Worm (Caenorhabditis elegans): ENCODE measurements around the gene C48B4.12.

Gene C48B4.12

ce11 chrIII:9598168-9598567, 1.0 kb downstream of the C48B4.12 start, which contains the start of gene F58A4.1:
TSS of gene F58A4.1 (plus strand) at chrIII:9598468.
- TF ChIP-seq egl-27 (tag; optimal IDR thresholded peaks at IDR 0.05), result no peak
- TF ChIP-seq fkh-2 (tag; optimal IDR thresholded peaks at IDR 0.05), result no peak
- no peak for TF ChIP-seq fos-1 (tag; optimal IDR thresholded peaks at IDR 0.05)
- no peak for TF ChIP-seq elt-2 (tag; optimal IDR thresholded peaks at IDR 0.05)
- no peak for TF ChIP-seq nhr-28 (tag; optimal IDR thresholded peaks at IDR 0.05)

- TF ChIP-seq nhr-76 (tag; optimal IDR thresholded peaks at IDR 0.05), result no peak
- TF ChIP-seq fos-1 (tag; optimal IDR thresholded peaks at IDR 0.05), result no peak
- TF ChIP-seq elt-1 (tag; optimal IDR thresholded peaks at IDR 0.05), result no peak
- no peak for TF ChIP-seq skn-1 (tag; optimal IDR thresholded peaks at IDR 0.05)
- TF ChIP-seq nhr-25 (tag; optimal IDR thresholded peaks at IDR 0.05), result no peak
- TF ChIP-seq lin-15B (tag; optimal IDR thresholded peaks at IDR 0.05), result no peak
- no peak for TF ChIP-seq nhr-77 (tag; optimal IDR thresholded peaks at IDR 0.05)
- no peak for TF ChIP-seq pqm-1 (tag; optimal IDR thresholded peaks at IDR 0.05)
- TF ChIP-seq zag-1 (tag; optimal IDR thresholded peaks at IDR 0.05), result no peak
- no peak for TF ChIP-seq ztf-4 (tag; optimal IDR thresholded peaks at IDR 0.05)
- TF ChIP-seq mdl-1 (tag; optimal IDR thresholded peaks at IDR 0.05), result no peak
- no peak for TF ChIP-seq pha-4 (tag; optimal IDR thresholded peaks at IDR 0.05)
- TF ChIP-seq elt-3 (tag; optimal IDR thresholded peaks at IDR 0.05), result no peak
- no peak for TF ChIP-seq fkh-2 (tag; optimal IDR thresholded peaks at IDR 0.05)
- no peak for TF ChIP-seq aly-2 (tag; optimal IDR thresholded peaks at IDR 0.05)
- no peak for TF ChIP-seq ZK546.5 (tag; optimal IDR thresholded peaks at IDR 0.05)
- TF ChIP-seq ceh-16 (tag; optimal IDR thresholded peaks at IDR 0.05), result no peak
- no peak for TF ChIP-seq lin-39 (tag; optimal IDR thresholded peaks at IDR 0.05)
- no peak for TF ChIP-seq egl-27 (tag; optimal IDR thresholded peaks at IDR 0.05)
- no peak for TF ChIP-seq ceh-82 (tag; optimal IDR thresholded peaks at IDR 0.05)
Observed at ce11 chrIII:9600645-9601044, 3.5 kb downstream of the C48B4.12 start, which contains the start of gene F58A4.2. TSS of gene F58A4.2 (minus strand) at chrIII:9600745.

ce11 chrIII:9608650-9609049, 11.5 kb downstream of the C48B4.12 start, which contains the start of gene clec-161:
TSS of gene clec-161 (minus strand) at chrIII:9608750.
- TF ChIP-seq elt-2 (tag; optimal IDR thresholded peaks at IDR 0.05), result no peak
- TF ChIP-seq nhr-23 (tag; optimal IDR thresholded peaks at IDR 0.05), result no peak
- TF ChIP-seq nhr-12 (tag; optimal IDR thresholded peaks at IDR 0.05), result no peak
- TF ChIP-seq nhr-43 (tag; optimal IDR thresholded peaks at IDR 0.05; ENCODE audit: poor library complexity, severe bottlenecking), result no peak
- TF ChIP-seq daf-12 (tag; optimal IDR thresholded peaks at IDR 0.05), result no peak
- TF ChIP-seq ceh-16 (tag; optimal IDR thresholded peaks at IDR 0.05), result no peak
- TF ChIP-seq fos-1 (tag; optimal IDR thresholded peaks at IDR 0.05), result no peak
- TF ChIP-seq nhr-77 (tag; optimal IDR thresholded peaks at IDR 0.05), result no peak
- TF ChIP-seq ceh-9 (tag; optimal IDR thresholded peaks at IDR 0.05), result no peak
- no peak for TF ChIP-seq elt-3 (tag; optimal IDR thresholded peaks at IDR 0.05)

ce11 chrIII:9612097-9612496, 15.0 kb downstream of the C48B4.12 start, which contains the start of gene bbs-4:
TSS of gene bbs-4 (minus strand) at chrIII:9612197.
- TF ChIP-seq nhr-237 (tag; optimal IDR thresholded peaks at IDR 0.05), result no peak
- TF ChIP-seq ama-1 (optimal IDR thresholded peaks at IDR 0.05), result no peak
- no peak for TF ChIP-seq nhr-23 (tag; optimal IDR thresholded peaks at IDR 0.05)
- TF ChIP-seq eor-1 (tag; optimal IDR thresholded peaks at IDR 0.05), result no peak
- TF ChIP-seq nhr-77 (tag; optimal IDR thresholded peaks at IDR 0.05), result no peak
- TF ChIP-seq lin-15B (tag; optimal IDR thresholded peaks at IDR 0.05), result no peak
- TF ChIP-seq nfya-1 (tag; optimal IDR thresholded peaks at IDR 0.05; ENCODE audit: insufficient read depth), result no peak
- TF ChIP-seq ceh-28 (tag; optimal IDR thresholded peaks at IDR 0.05), result no peak

- TF ChIP-seq tbx-2 (tag; optimal IDR thresholded peaks at IDR 0.05) (no peak), zag-1 (tag; optimal IDR thresholded peaks at IDR 0.05) (no peak), nhr-25 (tag; optimal IDR thresholded peaks at IDR 0.05) (peak; percentile 2), sea-2 (GFP tag; optimal IDR thresholded peaks at IDR 0.05) (no peak), lin-15B (tag; optimal IDR thresholded peaks at IDR 0.05) (peak; percentile 48), nhr-23 (tag; optimal IDR thresholded peaks at IDR 0.05) (peak; percentile 43), egl-27 (tag; optimal IDR thresholded peaks at IDR 0.05) (no peak), nfya-1 (tag; optimal IDR thresholded peaks at IDR 0.05; ENCODE audit: insufficient read depth) (peak; percentile 45)
Observed at ce11 chrIII:9614211-9614610, 17.1 kb downstream of the C48B4.12 start, which contains the start of the genes pri-1 and F58A4.6. TSS of gene pri-1 (minus strand) at chrIII:9614281. TSS of gene F58A4.6 (plus strand) at chrIII:9614482.
